Worm (Caenorhabditis elegans): ENCODE data around the gene W06B4.2.

Gene W06B4.2

ce11 chrII:4428121-4428520 is 39.8 kb upstream of the W06B4.2 start:
- TF ChIP-seq xbp-1 (tag; optimal IDR thresholded peaks at IDR 0.05), result no peak
- TF ChIP-seq dpl-1 (GFP tag; optimal IDR thresholded peaks at IDR 0.05), result no peak
- TF ChIP-seq C04F5.9 (tag; optimal IDR thresholded peaks at IDR 0.05), result no peak
- TF ChIP-seq snpc-4 (tag; optimal IDR thresholded peaks at IDR 0.05), result no peak
- TF ChIP-seq blmp-1 (tag; optimal IDR thresholded peaks at IDR 0.05), result no peak
- TF ChIP-seq ets-5 (GFP tag; IDR thresholded peaks at IDR 0.05), result no peak
- no peak for TF ChIP-seq lin-35 (GFP tag; optimal IDR thresholded peaks at IDR 0.05)
- TF ChIP-seq snu-23 (GFP tag; optimal IDR thresholded peaks at IDR 0.05), result no peak

- TF ChIP-seq efl-1 (optimal IDR thresholded peaks at IDR 0.05) (no peak), efl-1 (GFP tag; optimal IDR thresholded peaks at IDR 0.05 in 1 of 2) (no peak), egl-13 (tag; optimal IDR thresholded peaks at IDR 0.05) (no peak), lir-3 (tag; optimal IDR thresholded peaks at IDR 0.05; ENCODE audit: poor library complexity) (no peak), unc-130 (tag; optimal IDR thresholded peaks at IDR 0.05) (no peak), vab-15 (tag; optimal IDR thresholded peaks at IDR 0.05) (no peak), elt-2 (tag; optimal IDR thresholded peaks at IDR 0.05) (peak; percentile 6), F16B12.6 (tag; optimal IDR thresholded peaks at IDR 0.05) (no peak), zag-1 (tag; optimal IDR thresholded peaks at IDR 0.05) (no peak), nhr-237 (tag; optimal IDR thresholded peaks at IDR 0.05) (no peak), lin-35 (GFP tag; optimal IDR thresholded peaks at IDR 0.05) (peak in 1 of 2 experiments; percentile 13), elt-3 (tag; optimal IDR thresholded peaks at IDR 0.05) (peak in 1 of 6 experiments; percentile 45), aly-2 (tag; optimal IDR thresholded peaks at IDR 0.05) (no peak), efl-3 (GFP tag; optimal IDR thresholded peaks at IDR 0.05) (no peak), sptf-1 (tag; optimal IDR thresholded peaks at IDR 0.05) (no peak), blmp-1 (tag; optimal IDR thresholded peaks at IDR 0.05) (no peak), snpc-4 (tag; optimal IDR thresholded peaks at IDR 0.05) (no peak), ceh-90 (tag; optimal IDR thresholded peaks at IDR 0.05) (no peak), grh-1 (GFP tag; IDR thresholded peaks at IDR 0.05) (no peak), zip-4 (GFP tag; optimal IDR thresholded peaks at IDR 0.05) (no peak), unc-98 (GFP tag; IDR thresholded peaks at IDR 0.05) (no peak)
Measured at ce11 chrII:4433146-4433545, 34.8 kb upstream of the W06B4.2 start, which contains the start of gene nhr-109. Gene nhr-109, plus strand, starts transcription at chrII:4433367.

ce11 chrII:4434278-4434677 is 33.7 kb upstream of the W06B4.2 start:
- no peak for TF ChIP-seq mep-1 (tag; optimal IDR thresholded peaks at IDR 0.05)
- TF ChIP-seq pqm-1 (tag; optimal IDR thresholded peaks at IDR 0.05), result no peak
- TF ChIP-seq alr-1 (tag; optimal IDR thresholded peaks at IDR 0.05; ENCODE audit: borderline replicate concordance), result no peak
- no peak for TF ChIP-seq hpl-2 (GFP tag; optimal IDR thresholded peaks at IDR 0.05)
- no peak for TF ChIP-seq mab-9 (GFP tag; IDR thresholded peaks at IDR 0.05)
- no peak for TF ChIP-seq grh-1 (GFP tag; IDR thresholded peaks at IDR 0.05)
- no peak for TF ChIP-seq ztf-11 (tag; optimal IDR thresholded peaks at IDR 0.05)
- TF ChIP-seq unc-86 (tag; optimal IDR thresholded peaks at IDR 0.05), result no peak
- TF ChIP-seq mef-2 (tag; optimal IDR thresholded peaks at IDR 0.05), result no peak
- TF ChIP-seq nhr-76 (tag; optimal IDR thresholded peaks at IDR 0.05), result no peak
- no peak for TF ChIP-seq fkh-10 (GFP tag; optimal IDR thresholded peaks at IDR 0.05)
- no peak for TF ChIP-seq hlh-4 (tag; optimal IDR thresholded peaks at IDR 0.05)
- no peak for TF ChIP-seq unc-30 (tag; optimal IDR thresholded peaks at IDR 0.05)
- TF ChIP-seq nhr-28 (tag; optimal IDR thresholded peaks at IDR 0.05), result no peak

- TF ChIP-seq sup-37 (GFP tag; optimal IDR thresholded peaks at IDR 0.05) (no peak), xbp-1 (tag; optimal IDR thresholded peaks at IDR 0.05) (no peak), C16A3.4 (tag; optimal IDR thresholded peaks at IDR 0.05) (no peak), lin-15B (tag; optimal IDR thresholded peaks at IDR 0.05) (no peak), lir-3 (tag; optimal IDR thresholded peaks at IDR 0.05; ENCODE audit: poor library complexity) (no peak), elt-2 (tag; optimal IDR thresholded peaks at IDR 0.05) (peak; percentile 70), ceh-88 (GFP tag; IDR thresholded peaks at IDR 0.05) (no peak)
Measured at ce11 chrII:4435134-4435533, 32.8 kb upstream of the W06B4.2 start, which contains the start of gene nhr-273. Gene nhr-273, plus strand, starts transcription at chrII:4435300.

All from whole organism, L1 larva.